Fruit fly (Drosophila melanogaster): ENCODE data around the gene CG4022.

CG4022 gene

dm6 chr3L:9383345-9384075 is 27.1 kb downstream of the CG4022 start, which contains the start of gene Hsp27 (continued):
- TF ChIP-seq schlank (tag; optimal IDR thresholded peaks at IDR 0.05), result peak; percentile 94
- TF ChIP-seq HmgZ (tag; optimal IDR thresholded peaks at IDR 0.05), result peak; percentile 97
- TF ChIP-seq p53 (GFP tag; optimal IDR thresholded peaks at IDR 0.05), result peak; percentile 76
- TF ChIP-seq CG30431 (GFP tag; optimal IDR thresholded peaks at IDR 0.05), result peak; percentile 98
- TF ChIP-seq Atf6 (GFP tag; IDR thresholded peaks at IDR 0.05), result peak; percentile 97
- TF ChIP-seq nerfin-1 (tag; optimal IDR thresholded peaks at IDR 0.05), result peak; percentile 96
- peak; percentile 97 for TF ChIP-seq CG16779 (GFP tag; IDR thresholded peaks at IDR 0.05)
- TF ChIP-seq CG1647 (GFP tag; optimal IDR thresholded peaks at IDR 0.05), result peak; percentile 97
- no peak for TF ChIP-seq pita (GFP tag; optimal IDR thresholded peaks at IDR 0.05)
- TF ChIP-seq CG12219 (GFP tag; optimal IDR thresholded peaks at IDR 0.05), result peak; percentile 94
- TF ChIP-seq usp (GFP tag; optimal IDR thresholded peaks at IDR 0.05), result no peak
- TF ChIP-seq CG17385 (GFP tag; optimal IDR thresholded peaks at IDR 0.05), result peak; percentile 94
- peak; percentile 94 for TF ChIP-seq MTF-1 (GFP tag; optimal IDR thresholded peaks at IDR 0.05; ENCODE audit: borderline replicate concordance)
- TF ChIP-seq CG13287 (GFP tag; IDR thresholded peaks at IDR 0.05; ENCODE audit: partially characterized antibody), result no peak; the same call in 1 of the 2 replicates
- TF ChIP-seq Max (GFP tag; optimal IDR thresholded peaks at IDR 0.05), result peak; percentile 98
- peak; percentile 97 for TF ChIP-seq vfl (GFP tag; optimal IDR thresholded peaks at IDR 0.05)
- peak; percentile 96 for TF ChIP-seq CG13624 (GFP tag; optimal IDR thresholded peaks at IDR 0.05)
- peak; percentile 94 for TF ChIP-seq fd3F (GFP tag; optimal IDR thresholded peaks at IDR 0.05)
- TF ChIP-seq CG17186 (GFP tag; optimal IDR thresholded peaks at IDR 0.05), result peak; percentile 92
- peak; percentile 99 for TF ChIP-seq Gug (GFP tag; IDR thresholded peaks at IDR 0.05)
- peak; percentile 90 for TF ChIP-seq Ets97D (GFP tag; optimal IDR thresholded peaks at IDR 0.05)
- TF ChIP-seq ERR (GFP tag; optimal IDR thresholded peaks at IDR 0.05), result peak; percentile 89
- TF ChIP-seq Awh (GFP tag; IDR thresholded peaks at IDR 0.05), result peak; percentile 99
- TF ChIP-seq CG6175 (GFP tag; IDR thresholded peaks at IDR 0.05), result peak; percentile 97
- peak; percentile 33 for TF ChIP-seq Kr (GFP tag; optimal IDR thresholded peaks at IDR 0.05)
- peak; percentile 90 for TF ChIP-seq D19B (GFP tag; optimal IDR thresholded peaks at IDR 0.05)
- TF ChIP-seq insv (GFP tag; optimal IDR thresholded peaks at IDR 0.05), result peak in 1 of 2 experiments; percentile 27
- TF ChIP-seq gcm2 (GFP tag; optimal IDR thresholded peaks at IDR 0.05), result peak; percentile 92
- peak; percentile 95 for TF ChIP-seq run (tag; optimal IDR thresholded peaks at IDR 0.05)
- TF ChIP-seq CG12104 (GFP tag; optimal IDR thresholded peaks at IDR 0.05), result peak; percentile 92
- TF ChIP-seq CG1602 (GFP tag; optimal IDR thresholded peaks at IDR 0.05), result peak; percentile 98
- peak; percentile 99 for TF ChIP-seq unpg (GFP tag; optimal IDR thresholded peaks at IDR 0.05)
- TF ChIP-seq ase (GFP tag; IDR thresholded peaks at IDR 0.05), result peak; percentile 98
- TF ChIP-seq Deaf1 (tag; optimal IDR thresholded peaks at IDR 0.05), result peak; percentile 86
- peak; percentile 92 for TF ChIP-seq TFAM (GFP tag; optimal IDR thresholded peaks at IDR 0.05)
- TF ChIP-seq CG10959 (GFP tag; IDR thresholded peaks at IDR 0.05), result peak; percentile 95
- no peak for TF ChIP-seq Neu2 (GFP tag; optimal IDR thresholded peaks at IDR 0.05; ENCODE audit: borderline replicate concordance)
- peak; percentile 96 for TF ChIP-seq CG4854 (GFP tag; optimal IDR thresholded peaks at IDR 0.05)
- peak; percentile 97 for TF ChIP-seq Sox100B (GFP tag; optimal IDR thresholded peaks at IDR 0.05)
- TF ChIP-seq NfI (GFP tag; optimal IDR thresholded peaks at IDR 0.05), result peak; percentile 97
- no peak for TF ChIP-seq hb (GFP tag; IDR thresholded peaks at IDR 0.05; ENCODE audit: partially characterized antibody)
- peak; percentile 99 for TF ChIP-seq H15 (GFP tag; IDR thresholded peaks at IDR 0.05)
- TF ChIP-seq cg (GFP tag; optimal IDR thresholded peaks at IDR 0.05), result peak; percentile 90
- peak; percentile 97 for TF ChIP-seq grau (tag; optimal IDR thresholded peaks at IDR 0.05)
- TF ChIP-seq tgo (GFP tag; IDR thresholded peaks at IDR 0.05), result peak; percentile 99
- peak; percentile 93 for TF ChIP-seq bab2 (GFP tag; optimal IDR thresholded peaks at IDR 0.05)
- TF ChIP-seq CG14441 (GFP tag; IDR thresholded peaks at IDR 0.05), result peak; percentile 99
- TF ChIP-seq CG10654 (GFP tag; optimal IDR thresholded peaks at IDR 0.05), result peak; percentile 98
- peak; percentile 98 for TF ChIP-seq CG2678 (tag; optimal IDR thresholded peaks at IDR 0.05)
- peak; percentile 84 for TF ChIP-seq Poxn (GFP tag; IDR thresholded peaks at IDR 0.05)

Data from whole organism, embryonic.